Worm (Caenorhabditis elegans): ENCODE results near the gene K10C2.8.

DNA sequence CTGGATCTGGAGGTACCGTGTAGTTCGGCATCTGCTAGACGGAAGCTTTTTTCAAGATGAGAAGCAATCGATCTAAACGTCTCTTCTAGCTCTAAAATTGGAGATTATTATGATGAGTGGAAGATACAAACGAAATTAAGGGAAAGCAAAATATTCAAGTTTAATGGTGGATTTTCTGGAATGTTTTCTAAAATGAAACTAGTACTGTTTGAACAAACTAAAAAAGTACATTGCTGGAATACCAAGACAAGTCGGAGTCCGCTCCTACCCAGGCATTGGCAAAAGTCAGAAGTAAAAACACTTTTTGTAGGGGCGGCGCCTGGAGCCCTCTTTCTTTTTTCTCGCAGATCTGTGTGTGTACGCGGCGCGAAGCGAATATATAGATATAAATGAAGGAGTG lies 47.3 kb upstream of the K10C2.8 start, which contains the start of gene gar-1:
- TF ChIP-seq lin-29 (GFP tag; IDR thresholded peaks at IDR 0.05) (no peak), zag-1 (tag; optimal IDR thresholded peaks at IDR 0.05) (no peak), unc-62 (GFP tag; optimal IDR thresholded peaks at IDR 0.05 in 1 of 2) (no peak), unc-62 (tag; optimal IDR thresholded peaks at IDR 0.05) (no peak), Y75B8A.6 (GFP tag; IDR thresholded peaks at IDR 0.05) (no peak), spr-3 (GFP tag; optimal IDR thresholded peaks at IDR 0.05) (no peak), hmg-1.1 (GFP tag; IDR thresholded peaks at IDR 0.05) (no peak)
